Fruit fly (Drosophila melanogaster) whole organism, pupa: ENCODE data around the gene ERp44.
A peak's percentile ranks its signal among the peaks of the same experiment; 100 is the strongest.

Experiments used
- CG10348 ChIP-seq: fragments of 200-800 bp; sonication (Bioruptor generic); IDR thresholded peaks from 2 replicates; pipeline ENCODE4 v1.3.6; 2022; ENCODE audit warnings: missing biosample characterization, missing genetic modification characterization
- CG12605 ChIP-seq: fragments of 200-800 bp; sonication (Bioruptor generic); IDR thresholded peaks from 2 replicates; pipeline ENCODE4 v1.3.6; 2022; ENCODE audit warnings: missing biosample characterization, missing genetic modification characterization
- CG13204 ChIP-seq: fragments of 200-800 bp; sonication (Bioruptor generic); optimal IDR thresholded peaks from 2 replicates; lab custom pipeline; 2018; ENCODE audit warnings: missing biosample characterization, mild to moderate bottlenecking, missing genetic modification characterization, moderate library complexity
- CG14655 ChIP-seq: fragments of 200-800 bp; sonication (Bioruptor generic); optimal IDR thresholded peaks from 3 replicates; lab custom pipeline; 2017; ENCODE audit warnings: mild to moderate bottlenecking, missing biosample characterization, missing genetic modification reagents, missing genetic modification characterization
- CG15710 ChIP-seq: fragments of 200-800 bp; sonication (Bioruptor generic); optimal IDR thresholded peaks from 2 replicates; lab custom pipeline; 2018; ENCODE audit warnings: missing biosample characterization, mild to moderate bottlenecking, missing genetic modification characterization, moderate library complexity
- CG17806 ChIP-seq: fragments of 200-800 bp; sonication (Bioruptor generic); optimal IDR thresholded peaks from 2 replicates; lab custom pipeline; 2018; ENCODE audit warnings: missing biosample characterization, mild to moderate bottlenecking, missing genetic modification characterization, moderate library complexity
- CG32121 ChIP-seq: fragments of 200-800 bp; sonication (Bioruptor generic); IDR thresholded peaks from 2 replicates; pipeline ENCODE4 v1.3.6; 2022; ENCODE audit warnings: missing biosample characterization, missing genetic modification characterization
- CG34367 ChIP-seq: fragments of 200-800 bp; sonication (Bioruptor generic); optimal IDR thresholded peaks from 2 replicates; lab custom pipeline; 2018; ENCODE audit warnings: missing biosample characterization, mild to moderate bottlenecking, missing genetic modification characterization
- CG4496 ChIP-seq: fragments of 200-800 bp; sonication (Bioruptor generic); IDR thresholded peaks from 3 replicates; pipeline ENCODE4 v1.3.6; 2022; ENCODE audit warnings: missing biosample characterization, missing genetic modification characterization
- CG8159 ChIP-seq: fragments of 200-800 bp; sonication (Bioruptor generic); optimal IDR thresholded peaks from 3 replicates; lab custom pipeline; 2018; ENCODE audit warnings: missing biosample characterization, mild to moderate bottlenecking, missing genetic modification characterization, moderate library complexity
- CG8301 ChIP-seq: fragments of 200-800 bp; sonication (Bioruptor generic); optimal IDR thresholded peaks from 2 replicates; lab custom pipeline; 2018; ENCODE audit warnings: missing biosample characterization, mild to moderate bottlenecking, missing genetic modification characterization
- CG9948 ChIP-seq: fragments of 200-800 bp; sonication (Bioruptor generic); optimal IDR thresholded peaks from 2 replicates; lab custom pipeline; 2018; ENCODE audit warnings: missing biosample characterization, mild to moderate bottlenecking, missing genetic modification characterization, moderate library complexity
- D1 ChIP-seq: fragments of 200-800 bp; sonication (Bioruptor generic); optimal IDR thresholded peaks from 2 replicates; lab custom pipeline; 2018; ENCODE audit warnings: missing biosample characterization, mild to moderate bottlenecking, missing genetic modification characterization, moderate library complexity
- EcR ChIP-seq: fragments of 200-800 bp; sonication (Bioruptor generic); optimal IDR thresholded peaks from 3 replicates; lab custom pipeline; 2019; ENCODE audit warnings: missing biosample characterization, missing genetic modification characterization, mild to moderate bottlenecking, moderate library complexity, missing genetic modification reagents
- Ets98B ChIP-seq: fragments of 200-800 bp; sonication (Bioruptor generic); IDR thresholded peaks from 2 replicates; pipeline ENCODE4 v1.3.6; 2022; ENCODE audit warnings: missing biosample characterization, missing genetic modification characterization
- Pif1A ChIP-seq: fragments of 200-800 bp; sonication (Bioruptor generic); optimal IDR thresholded peaks from 3 replicates; lab custom pipeline; 2016; ENCODE audit warnings: missing biosample characterization, missing genetic modification characterization
- Pif1B ChIP-seq: fragments of 200-800 bp; sonication (Bioruptor generic); optimal IDR thresholded peaks from 3 replicates; lab custom pipeline; 2016; ENCODE audit warnings: missing biosample characterization, missing genetic modification characterization
- Snoo ChIP-seq: fragments of 200-800 bp; sonication (Bioruptor generic); optimal IDR thresholded peaks from 3 replicates; lab custom pipeline; 2017; ENCODE audit warnings: missing biosample characterization, mild to moderate bottlenecking, missing genetic modification characterization, inconsistent platforms
- fd96Ca ChIP-seq: fragments of 200-800 bp; sonication (Bioruptor generic); IDR thresholded peaks from 3 replicates; pipeline ENCODE4 v1.3.6; 2022; ENCODE audit warnings: missing biosample characterization, missing genetic modification characterization
- gl ChIP-seq: fragments of 200-800 bp; sonication (Bioruptor generic); optimal IDR thresholded peaks from 2 replicates; lab custom pipeline; 2018; ENCODE audit warnings: missing biosample characterization, mild to moderate bottlenecking, missing genetic modification characterization
- rn ChIP-seq: fragments of 200-800 bp; sonication (Bioruptor generic); IDR thresholded peaks from 2 replicates; pipeline ENCODE4 v1.3.6; 2022; ENCODE audit warnings: missing biosample characterization, missing genetic modification characterization

ERp44 gene

DNA sequence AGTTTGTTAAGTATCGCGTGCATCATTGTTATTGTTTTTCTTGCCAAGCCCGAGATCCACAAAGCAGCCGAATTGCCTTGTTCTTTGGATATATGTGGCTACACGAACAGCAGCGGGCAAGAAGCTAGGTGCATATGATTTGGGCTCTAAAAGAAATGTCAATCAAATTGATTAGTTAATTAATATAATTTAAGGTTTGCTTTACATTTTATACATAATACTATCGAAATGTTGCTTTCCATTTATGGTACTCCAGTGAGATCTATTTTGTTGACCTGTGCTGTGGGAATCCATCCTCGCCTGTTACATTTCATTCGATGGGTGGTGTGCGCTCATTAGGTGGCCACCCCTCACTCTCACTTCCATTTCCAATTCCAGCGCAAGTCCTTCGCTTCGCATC lies 34.1 kb downstream of the ERp44 start:
- TF ChIP-seq fd96Ca (GFP tag; lab: Robert Waterston, UW) (peak; percentile 60; the same call in 2 of the 3 replicates), rn (GFP tag; lab: Robert Waterston, UW) (no peak), Pif1B (peak; percentile 51), CG9948 (tag; lab: Kevin White, UChicago) (peak; percentile 68), Ets98B (0 out of 2 replicates have a peak, but pooled peaks have one; percentile 46), CG34367 (tag; lab: Kevin White, UChicago) (peak; percentile 69), CG8159 (peak; percentile 71), CG4496 (GFP tag; lab: Robert Waterston, UW) (peak; percentile 52; the same call in 1 of the 3 replicates), Snoo (tag; lab: Kevin White, UChicago) (peak; percentile 49), CG17806 (peak; percentile 69), EcR (GFP tag; lab: Kevin White, UChicago) (no peak), CG15710 (tag; lab: Kevin White, UChicago) (peak; percentile 68), CG14655 (GFP tag; lab: Kevin White, UChicago) (peak; percentile 59), gl (tag; lab: Kevin White, UChicago) (no peak), CG32121 (GFP tag; lab: Robert Waterston, UW) (peak; percentile 33; the same call in 1 of the 2 replicates), CG12605 (GFP tag; lab: Robert Waterston, UW) (peak; percentile 38; the same call in 1 of the 2 replicates), CG8301 (tag; lab: Kevin White, UChicago) (peak; percentile 54), CG10348 (GFP tag; lab: Robert Waterston, UW) (no peak), Pif1A (GFP tag; lab: Kevin White, UChicago) (peak; percentile 63)

DNA sequence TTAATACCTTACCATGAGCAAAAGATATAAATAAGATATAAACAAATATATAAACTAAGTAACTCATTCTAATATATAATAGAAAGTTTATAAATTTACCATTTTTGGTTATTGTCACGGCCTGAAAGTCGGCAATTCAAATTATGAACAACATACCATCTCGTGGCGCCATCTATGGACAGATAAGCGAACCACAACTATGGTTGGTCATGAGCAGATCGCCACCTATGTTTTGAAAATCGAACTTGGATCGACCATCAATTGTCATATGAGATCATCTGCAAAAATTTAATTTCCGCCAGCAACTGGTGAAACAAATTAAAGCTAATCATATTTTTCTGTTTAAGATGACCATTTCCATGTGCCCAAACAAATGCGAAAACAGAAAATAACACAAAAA lies 52.8 kb downstream of the ERp44 start:
- TF ChIP-seq CG14655 (GFP tag; lab: Kevin White, UChicago) (no peak), D1 (tag; lab: Kevin White, UChicago) (peak; percentile 34)

DNA sequence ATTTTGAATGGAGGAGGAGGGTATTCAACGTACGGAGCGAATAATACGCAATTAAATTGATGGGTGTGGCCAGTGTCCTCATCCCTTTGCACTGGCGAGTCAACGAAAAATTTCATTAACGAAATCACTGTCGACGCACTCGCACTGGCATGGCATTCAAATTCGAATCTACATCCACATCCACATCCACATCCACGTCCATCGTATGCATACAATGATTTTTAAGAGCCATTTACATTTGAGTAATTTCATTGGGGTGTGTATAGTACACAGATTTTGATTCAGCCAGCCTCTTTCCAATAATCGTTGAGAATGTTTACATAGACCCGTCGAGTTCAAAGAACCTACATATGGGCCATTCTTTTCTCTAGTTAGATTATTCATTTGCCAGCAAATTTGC lies 53.5 kb downstream of the ERp44 start:
- TF ChIP-seq CG8159 (no peak), CG9948 (tag; lab: Kevin White, UChicago) (no peak), CG10348 (GFP tag; lab: Robert Waterston, UW) (no peak), CG13204 (GFP tag; lab: Kevin White, UChicago) (no peak), CG14655 (GFP tag; lab: Kevin White, UChicago) (no peak), fd96Ca (GFP tag; lab: Robert Waterston, UW) (no peak), CG15710 (tag; lab: Kevin White, UChicago) (no peak), EcR (GFP tag; lab: Kevin White, UChicago) (no peak), CG34367 (tag; lab: Kevin White, UChicago) (no peak), CG8301 (tag; lab: Kevin White, UChicago) (no peak), CG32121 (GFP tag; lab: Robert Waterston, UW) (no peak), CG12605 (GFP tag; lab: Robert Waterston, UW) (no peak), CG4496 (GFP tag; lab: Robert Waterston, UW) (no peak)
- TF ChIP-seq, all 21 proteins: peak for 0
